Worm (Caenorhabditis elegans): ENCODE measurements around the gene C18G1.6.

C18G1.6 gene

ce11 chrV:4788823-4789222 lies 38.4 kb downstream of the C18G1.6 start, which contains the start of gene R02F11.10:
Gene R02F11.10, plus strand, starts transcription at chrV:4789123.
- peak; percentile 37 for TF ChIP-seq aha-1 (tag)
- TF ChIP-seq hmg-1.1 (GFP tag; IDR thresholded peaks at IDR 0.05): no peak

DNA sequence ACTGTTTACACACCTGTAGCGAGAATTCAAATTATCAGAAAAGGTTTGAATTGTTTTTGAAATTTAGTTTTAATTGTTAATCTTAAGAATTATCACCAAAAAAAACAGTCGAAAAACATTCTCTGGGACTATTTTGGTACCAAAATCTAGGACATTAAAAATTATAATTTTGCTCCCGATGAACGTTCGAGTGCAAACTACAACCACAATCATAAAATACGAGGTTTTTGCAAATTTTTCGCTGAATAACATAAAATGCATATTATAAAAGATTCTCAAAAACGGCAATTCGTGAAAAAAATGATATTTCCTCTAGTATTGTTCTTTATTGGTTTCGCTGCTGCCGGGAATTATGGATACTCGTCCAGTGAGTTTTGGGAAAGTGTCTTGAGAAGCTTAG lies 40.0 kb downstream of the C18G1.6 start, which contains the start of gene R02F11.12:
R02F11.12 (plus strand) TSS at position 301 of the 400 bp plus-strand sequence.
- no peak for TF ChIP-seq unc-130 (GFP tag; optimal IDR thresholded peaks at IDR 0.05)
- no peak for TF ChIP-seq dpl-1 (GFP tag; optimal IDR thresholded peaks at IDR 0.05)
- TF ChIP-seq daf-12 (tag; optimal IDR thresholded peaks at IDR 0.05): no peak
- no peak for TF ChIP-seq lin-38 (GFP tag; IDR thresholded peaks at IDR 0.05)
- no peak for TF ChIP-seq lin-13 (GFP tag; optimal IDR thresholded peaks at IDR 0.05)
- no peak for TF ChIP-seq nhr-76 (tag; optimal IDR thresholded peaks at IDR 0.05)
- no peak for TF ChIP-seq Y105C5A.15 (GFP tag; IDR thresholded peaks at IDR 0.05)
- TF ChIP-seq Y5F2A.4 (GFP tag; optimal IDR thresholded peaks at IDR 0.05): no peak
- TF ChIP-seq skn-1 (tag; optimal IDR thresholded peaks at IDR 0.05): no peak
- no peak for TF ChIP-seq nhr-10 (tag; optimal IDR thresholded peaks at IDR 0.05)

ce11 chrV:4791569-4791968 lies 41.2 kb downstream of the C18G1.6 start, which contains the start of gene R02F11.11:
Gene R02F11.11, plus strand, starts transcription at chrV:4791869.
- no peak for TF ChIP-seq ces-1 (GFP tag; optimal IDR thresholded peaks at IDR 0.05)
- TF ChIP-seq aly-2 (tag; optimal IDR thresholded peaks at IDR 0.05): no peak
- no peak for TF ChIP-seq F49E8.2 (tag; optimal IDR thresholded peaks at IDR 0.05; ENCODE audit: borderline replicate concordance)
- TF ChIP-seq egl-27 (tag; optimal IDR thresholded peaks at IDR 0.05): no peak
- no peak for TF ChIP-seq ceh-44 (GFP tag; IDR thresholded peaks at IDR 0.05)
- no peak for TF ChIP-seq Y5F2A.4 (GFP tag; optimal IDR thresholded peaks at IDR 0.05)
- no peak for TF ChIP-seq madf-9 (GFP tag; conservative IDR thresholded peaks at IDR 0.05)
- no peak for TF ChIP-seq mdt-29 (GFP tag; IDR thresholded peaks at IDR 0.05)
- TF ChIP-seq nhr-42 (GFP tag; IDR thresholded peaks at IDR 0.05): no peak
- no peak for TF ChIP-seq mxl-3 (GFP tag; optimal IDR thresholded peaks at IDR 0.05)
- no peak for TF ChIP-seq T26A8.4 (GFP tag; IDR thresholded peaks at IDR 0.05)
- no peak for TF ChIP-seq duxl-1 (tag; optimal IDR thresholded peaks at IDR 0.05; ENCODE audit: poor library complexity)
- TF ChIP-seq dmd-6 (GFP tag; IDR thresholded peaks at IDR 0.05): no peak
- TF ChIP-seq ceh-28 (tag; optimal IDR thresholded peaks at IDR 0.05): no peak
- no peak for TF ChIP-seq lir-3 (tag; optimal IDR thresholded peaks at IDR 0.05)
- TF ChIP-seq nhr-6 (tag; optimal IDR thresholded peaks at IDR 0.05): no peak
- no peak for TF ChIP-seq pqm-1 (tag; optimal IDR thresholded peaks at IDR 0.05)
- no peak for TF ChIP-seq egl-43 (GFP tag; IDR thresholded peaks at IDR 0.05)
- no peak for TF ChIP-seq php-3 (GFP tag; IDR thresholded peaks at IDR 0.05)
- TF ChIP-seq rbr-2 (tag; optimal IDR thresholded peaks at IDR 0.05): no peak

DNA sequence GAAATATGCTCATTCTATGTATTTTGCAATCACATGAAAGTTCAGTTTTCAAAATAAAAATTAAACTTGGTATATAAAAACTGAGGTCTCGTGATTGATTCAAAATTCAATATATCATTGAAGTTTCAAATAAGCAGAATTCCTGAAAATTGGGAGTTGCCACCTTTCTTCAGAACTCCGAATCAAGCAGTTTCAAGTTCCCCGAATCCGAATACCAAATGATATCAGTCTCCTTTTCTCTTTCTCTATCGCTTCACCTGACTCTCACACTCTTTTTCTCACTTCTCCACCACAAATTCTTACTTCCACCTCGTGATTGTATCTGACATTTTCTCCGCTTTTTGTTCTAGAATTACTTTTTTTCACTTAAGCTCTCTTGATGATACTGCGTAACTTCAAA lies 43.9 kb downstream of the C18G1.6 start, which contains the start of gene R02F11.2:
R02F11.2 (plus strand) TSS at position 292 of the 400 bp plus-strand sequence.
- TF ChIP-seq Y48G9A.11 (GFP tag; IDR thresholded peaks at IDR 0.05) (no peak), nhr-11 (tag; optimal IDR thresholded peaks at IDR 0.05) (peak; percentile 60)

DNA sequence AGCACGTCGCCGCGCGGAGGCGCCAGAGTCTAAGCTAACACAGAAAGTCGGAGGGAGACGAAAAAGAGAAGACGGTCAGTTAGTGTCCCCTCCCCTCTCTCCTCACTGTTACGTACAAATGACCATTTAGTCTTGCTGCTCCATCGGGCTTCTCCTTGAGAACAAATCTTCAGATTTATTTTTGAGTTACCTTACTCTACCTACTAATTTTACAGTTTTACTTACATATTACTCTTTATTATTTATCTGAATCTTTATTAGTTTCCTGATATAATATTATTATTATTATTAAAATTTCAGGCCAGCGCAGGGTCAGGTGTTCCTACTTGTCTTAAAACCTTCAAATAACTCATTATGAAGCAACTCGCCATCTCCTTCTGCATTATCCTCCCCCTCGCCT lies 50.4 kb downstream of the C18G1.6 start, which contains the start of gene R02F11.1:
R02F11.1 (plus strand) TSS at position 301 of the 400 bp plus-strand sequence.
- 0 out of 2 replicates have a peak, but pooled peaks have one; percentile 11 for TF ChIP-seq set-16 (GFP tag; IDR thresholded peaks at IDR 0.05)
- TF ChIP-seq ztf-7 (tag; optimal IDR thresholded peaks at IDR 0.05): no peak
- TF ChIP-seq madf-5 (GFP tag; IDR thresholded peaks at IDR 0.05): no peak
